Worm (Caenorhabditis elegans) whole organism, young adult: ENCODE data around the gene fbxb-13.

Experiments
- C06A6.2 ChIP-seq: fragments of 200-800 bp; sonication (Bioruptor generic); conservative IDR thresholded peaks from 2 replicates; pipeline ENCODE4 v1.3.6; 2022; ENCODE audit warnings: missing genetic modification characterization, missing compliant biosample characterization
- F49E8.2 ChIP-seq: sonication (generic microtip); optimal IDR thresholded peaks from 3 replicates; lab custom pipeline; 2017; ENCODE audit warnings: missing genetic modification characterization, mild to moderate bottlenecking, missing compliant biosample characterization, antibody characterized with exemption, moderate library complexity; ENCODE audit not compliant: insufficient read depth
- Y53F4B.3 ChIP-seq: fragments of 200-800 bp; sonication (Bioruptor generic); IDR thresholded peaks from 2 replicates; pipeline ENCODE4 v1.3.6; 2022; ENCODE audit warnings: missing genetic modification reagents, missing genetic modification characterization, missing compliant biosample characterization
- Y56A3A.18 ChIP-seq: fragments of 200-800 bp; sonication (Bioruptor generic); IDR thresholded peaks from 2 replicates; pipeline ENCODE4 v1.3.6; 2022; ENCODE audit warnings: missing genetic modification reagents, missing genetic modification characterization, missing compliant biosample characterization
- Y95B8A.8 ChIP-seq: fragments of 200-800 bp; sonication (Bioruptor generic); IDR thresholded peaks from 2 replicates; pipeline ENCODE4 v1.3.6; 2022; ENCODE audit warnings: missing genetic modification reagents, missing genetic modification characterization, missing compliant biosample characterization
- attf-6 ChIP-seq: fragments of 200-800 bp; sonication (Bioruptor generic); IDR thresholded peaks from 2 replicates; pipeline ENCODE4 v1.3.6; 2022; ENCODE audit warnings: missing genetic modification reagents, missing genetic modification characterization, missing compliant biosample characterization
- egl-44 ChIP-seq: fragments of 200-800 bp; sonication (Bioruptor generic); IDR thresholded peaks from 2 replicates; pipeline ENCODE4 v1.3.6; 2022; ENCODE audit warnings: missing genetic modification reagents, missing genetic modification characterization, missing compliant biosample characterization
- hsf-1 ChIP-seq: fragments of 200-800 bp; sonication (Bioruptor generic); IDR thresholded peaks from 2 replicates; pipeline ENCODE4 v1.3.6; 2022; ENCODE audit warnings: missing genetic modification reagents, missing genetic modification characterization, missing compliant biosample characterization
- mel-28 ChIP-seq: sonication (generic microtip); optimal IDR thresholded peaks from 2 replicates; lab custom pipeline; 2016; ENCODE audit warnings: borderline replicate concordance, mild to moderate bottlenecking, missing genetic modification characterization, missing compliant biosample characterization
- nfya-1 ChIP-seq: sonication (generic microtip); optimal IDR thresholded peaks from 2 replicates; lab custom pipeline; 2017; ENCODE audit warnings: antibody characterized with exemption, missing compliant biosample characterization, missing genetic modification characterization, borderline replicate concordance; ENCODE audit not compliant: insufficient read depth
- nhr-90 ChIP-seq: sonication (generic microtip); optimal IDR thresholded peaks from 2 replicates; lab custom pipeline; 2016; ENCODE audit warnings: missing genotype, mild to moderate bottlenecking, missing genetic modification characterization, missing compliant biosample characterization
- snpc-1.1 ChIP-seq: sonication (generic microtip); optimal IDR thresholded peaks from 2 replicates; lab custom pipeline; 2017; ENCODE audit warnings: missing genetic modification characterization, mild to moderate bottlenecking, missing compliant biosample characterization, antibody characterized with exemption, moderate library complexity, missing genotype, missing genetic modification reagents; ENCODE audit not compliant: insufficient read depth
- tbx-9 ChIP-seq: sonication (generic microtip); optimal IDR thresholded peaks from 2 replicates; lab custom pipeline; 2016; ENCODE audit warnings: borderline replicate concordance, missing genetic modification characterization, inconsistent platforms, missing compliant biosample characterization
- zim-3 ChIP-seq: sonication (generic microtip); optimal IDR thresholded peaks from 2 replicates; lab custom pipeline; 2017; ENCODE audit warnings: mild to moderate bottlenecking, missing genetic modification characterization, moderate library complexity, missing compliant biosample characterization

Gene fbxb-13

DNA sequence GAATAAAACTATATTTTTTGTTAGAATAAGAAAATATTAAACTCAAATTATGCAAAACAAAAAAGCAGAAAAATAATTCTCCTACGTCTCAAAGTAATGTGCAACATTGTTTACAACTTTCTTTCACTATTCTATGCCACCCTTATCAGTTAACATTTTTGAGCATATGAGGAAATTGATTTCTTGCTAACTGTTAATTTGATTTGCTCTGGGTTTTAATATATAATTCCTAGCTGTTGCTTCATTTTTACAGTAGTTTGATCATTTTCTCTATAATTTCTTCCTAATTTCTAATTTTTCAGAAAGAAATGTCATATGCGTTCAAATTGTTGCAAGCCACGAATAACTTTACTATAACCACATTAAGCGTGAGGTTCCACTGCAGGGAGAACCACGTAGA lies 48.1 kb downstream of the fbxb-13 start, which contains the start of gene T08E11.1:
T08E11.1 (plus strand) TSS at position 301 of the 400 bp plus-strand sequence.
- TF ChIP-seq mel-28 (no peak), egl-44 (GFP tag; lab: Robert Waterston, UW) (no peak), attf-6 (GFP tag; lab: Robert Waterston, UW) (no peak), snpc-1.1 (no peak), Y95B8A.8 (GFP tag; lab: Robert Waterston, UW) (no peak), Y56A3A.18 (GFP tag; lab: Robert Waterston, UW) (no peak), zim-3 (tag; lab: Kevin White, UChicago) (no peak), hsf-1 (GFP tag; lab: Robert Waterston, UW) (no peak), Y53F4B.3 (no peak), F49E8.2 (tag; lab: Kevin White, UChicago) (no peak), C06A6.2 (GFP tag; lab: Robert Waterston, UW) (no peak), tbx-9 (tag; lab: Kevin White, UChicago) (no peak), nfya-1 (tag; lab: Kevin White, UChicago) (no peak), nhr-90 (tag; lab: Kevin White, UChicago) (no peak)
